Fruit fly (Drosophila melanogaster) whole organism, prepupa: ENCODE results near the gene nerfin-1.

Source experiments
- Blimp-1 ChIP-seq: fragments of 200-800 bp; sonication (Bioruptor generic); optimal IDR thresholded peaks from 3 replicates; lab custom pipeline; 2017; ENCODE audit warnings: missing biosample characterization, missing genetic modification characterization, mild to moderate bottlenecking, moderate library complexity, missing genetic modification reagents
- CG10631 ChIP-seq: fragments of 200-800 bp; sonication (Bioruptor generic); optimal IDR thresholded peaks from 2 replicates; lab custom pipeline; 2016; ENCODE audit warnings: missing biosample characterization, missing genetic modification characterization
- CG10669 ChIP-seq: fragments of 200-800 bp; sonication (Bioruptor generic); optimal IDR thresholded peaks from 3 replicates; lab custom pipeline; 2018; ENCODE audit warnings: missing biosample characterization, mild to moderate bottlenecking, missing genetic modification characterization, moderate library complexity
- CG11294 ChIP-seq: fragments of 200-800 bp; sonication (Bioruptor generic); IDR thresholded peaks from 2 replicates; pipeline ENCODE4 v1.3.6; 2022; ENCODE audit warnings: missing biosample characterization, missing genetic modification characterization
- CG11902 ChIP-seq: fragments of 200-800 bp; sonication (Bioruptor generic); optimal IDR thresholded peaks from 3 replicates; lab custom pipeline; 2016; ENCODE audit warnings: missing biosample characterization, missing genetic modification characterization
- CG15336 ChIP-seq: fragments of 200-800 bp; sonication (Bioruptor generic); IDR thresholded peaks from 2 replicates; pipeline ENCODE4 v1.3.6; 2022; ENCODE audit warnings: missing biosample characterization, missing genetic modification characterization
- CG1621 ChIP-seq: fragments of 200-800 bp; sonication (Bioruptor generic); optimal IDR thresholded peaks from 3 replicates; lab custom pipeline; 2018; ENCODE audit warnings: missing biosample characterization, mild to moderate bottlenecking, missing genetic modification characterization
- CG16779 ChIP-seq: fragments of 200-800 bp; sonication (Bioruptor generic); optimal IDR thresholded peaks from 3 replicates; lab custom pipeline; 2017; ENCODE audit warnings: missing biosample characterization, mild to moderate bottlenecking, missing genetic modification characterization
- CG3032 ChIP-seq: fragments of 200-800 bp; optimal IDR thresholded peaks from 2 replicates; lab custom pipeline; 2019; ENCODE audit warnings: missing biosample characterization, mild to moderate bottlenecking, missing genetic modification characterization, moderate library complexity
- CG31627 ChIP-seq: fragments of 200-800 bp; sonication (Bioruptor generic); optimal IDR thresholded peaks from 3 replicates; lab custom pipeline; 2016; ENCODE audit warnings: missing biosample characterization, missing genetic modification characterization
- CG32006 ChIP-seq: fragments of 200-800 bp; sonication (Bioruptor generic); optimal IDR thresholded peaks from 3 replicates; lab custom pipeline; 2017; ENCODE audit warnings: missing biosample characterization, mild to moderate bottlenecking, missing genetic modification characterization
- CG34406 ChIP-seq: fragments of 200-800 bp; sonication (Bioruptor generic); optimal IDR thresholded peaks from 3 replicates; lab custom pipeline; 2016; ENCODE audit warnings: missing biosample characterization, missing genetic modification characterization
- CG3919 ChIP-seq: fragments of 200-800 bp; sonication (Bioruptor generic); optimal IDR thresholded peaks from 3 replicates; lab custom pipeline; 2016; ENCODE audit warnings: missing biosample characterization, missing genetic modification characterization
- CG4318 ChIP-seq: fragments of 200-800 bp; sonication (Bioruptor generic); optimal IDR thresholded peaks from 3 replicates; lab custom pipeline; 2017; ENCODE audit warnings: missing biosample characterization, mild to moderate bottlenecking, missing genetic modification characterization
- CG6163 ChIP-seq: fragments of 200-800 bp; sonication (Bioruptor generic); IDR thresholded peaks from 3 replicates; pipeline ENCODE4 v1.3.6; 2022; ENCODE audit warnings: missing biosample characterization, missing genetic modification characterization
- CG6276 ChIP-seq: fragments of 200-800 bp; sonication (Bioruptor generic); optimal IDR thresholded peaks from 2 replicates; lab custom pipeline; 2017; ENCODE audit warnings: missing biosample characterization, mild to moderate bottlenecking, missing genetic modification characterization
- CG6792 ChIP-seq: fragments of 200-800 bp; sonication (Bioruptor generic); optimal IDR thresholded peaks from 3 replicates; lab custom pipeline; 2016; ENCODE audit warnings: missing biosample characterization, missing genetic modification characterization
- CG6854 ChIP-seq: fragments of 200-800 bp; sonication (Bioruptor generic); optimal IDR thresholded peaks from 2 replicates; lab custom pipeline; 2017; ENCODE audit warnings: missing biosample characterization, mild to moderate bottlenecking, missing genetic modification characterization
- CG8319 ChIP-seq: fragments of 200-800 bp; sonication (Bioruptor generic); optimal IDR thresholded peaks from 3 replicates; lab custom pipeline; 2016; ENCODE audit warnings: missing biosample characterization, missing genetic modification characterization
- CG9139 ChIP-seq: fragments of 200-800 bp; sonication (Bioruptor generic); optimal IDR thresholded peaks from 3 replicates; lab custom pipeline; 2017; ENCODE audit warnings: missing biosample characterization, mild to moderate bottlenecking, missing genetic modification characterization
- Eip78C ChIP-seq: fragments of 200-800 bp; sonication (Bioruptor generic); peaks from one replicate; lab custom pipeline; 2016; ENCODE audit warnings: missing biosample characterization, missing genetic modification characterization
- Eip93F ChIP-seq: fragments of 200-800 bp; sonication (Bioruptor generic); optimal IDR thresholded peaks from 2 replicates; lab custom pipeline; 2016; ENCODE audit warnings: missing biosample characterization, mild to moderate bottlenecking, missing genetic modification characterization
- Ets21C ChIP-seq: fragments of 200-800 bp; sonication (Bioruptor generic); optimal IDR thresholded peaks from 3 replicates; lab custom pipeline; 2016; ENCODE audit warnings: missing biosample characterization, missing genetic modification characterization
- Ets96B ChIP-seq: fragments of 200-800 bp; optimal IDR thresholded peaks from 2 replicates; lab custom pipeline; 2019; ENCODE audit warnings: missing biosample characterization, mild to moderate bottlenecking, missing genetic modification characterization, moderate library complexity
- Gug ChIP-seq: fragments of 200-800 bp; sonication (Bioruptor generic); IDR thresholded peaks from 2 replicates; pipeline ENCODE4 v1.3.6; 2022; ENCODE audit warnings: missing biosample characterization, missing genetic modification characterization
- Hr38 ChIP-seq: sonication (Bioruptor generic); optimal IDR thresholded peaks from 2 replicates; lab custom pipeline; 2016; ENCODE audit warnings: missing biosample characterization, missing genetic modification characterization
- Hr39 ChIP-seq: fragments of 200-800 bp; sonication (Bioruptor generic); optimal IDR thresholded peaks from 2 replicates; lab custom pipeline; 2016; ENCODE audit warnings: missing biosample characterization, missing genetic modification characterization
- Hr4 ChIP-seq: fragments of 200-800 bp; sonication (Bioruptor generic); optimal IDR thresholded peaks from 3 replicates; lab custom pipeline; 2016; ENCODE audit warnings: missing biosample characterization, missing genetic modification characterization
- OdsH ChIP-seq: fragments of 200-800 bp; sonication (Bioruptor generic); optimal IDR thresholded peaks from 3 replicates; lab custom pipeline; 2016; ENCODE audit warnings: missing biosample characterization, missing genetic modification characterization
- Smox ChIP-seq: fragments of 200-800 bp; sonication (Bioruptor generic); optimal IDR thresholded peaks from 3 replicates; lab custom pipeline; 2016; ENCODE audit warnings: missing biosample characterization, missing genetic modification characterization
- Sox102F ChIP-seq: fragments of 200-800 bp; sonication (Bioruptor generic); optimal IDR thresholded peaks from 2 replicates; lab custom pipeline; 2016; ENCODE audit warnings: missing biosample characterization, mild to moderate bottlenecking, missing genetic modification characterization
- Sox15 ChIP-seq: fragments of 200-800 bp; sonication (Bioruptor generic); optimal IDR thresholded peaks from 3 replicates; lab custom pipeline; 2016; ENCODE audit warnings: missing biosample characterization, missing genetic modification characterization
- achi ChIP-seq: fragments of 200-800 bp; sonication (Bioruptor generic); optimal IDR thresholded peaks from 3 replicates; lab custom pipeline; 2016; ENCODE audit warnings: missing biosample characterization, missing genetic modification characterization
- acj6 ChIP-seq: fragments of 200-800 bp; sonication (Bioruptor generic); optimal IDR thresholded peaks from 3 replicates; lab custom pipeline; 2016; ENCODE audit warnings: missing biosample characterization, missing genetic modification characterization
- dac ChIP-seq: fragments of 200-800 bp; sonication (Bioruptor generic); optimal IDR thresholded peaks from 2 replicates; lab custom pipeline; 2017; ENCODE audit warnings: missing biosample characterization, mild to moderate bottlenecking, missing genetic modification characterization
- eg ChIP-seq: fragments of 200-800 bp; sonication (Bioruptor generic); IDR thresholded peaks from 3 replicates; pipeline ENCODE4 v1.3.6; 2022; ENCODE audit warnings: missing biosample characterization, missing genetic modification characterization
- esn ChIP-seq: fragments of 200-800 bp; sonication (Bioruptor generic); optimal IDR thresholded peaks from 2 replicates; lab custom pipeline; 2016; ENCODE audit warnings: missing biosample characterization, mild to moderate bottlenecking, missing genetic modification characterization, moderate library complexity
- fd59A ChIP-seq: fragments of 200-800 bp; sonication (Bioruptor generic); optimal IDR thresholded peaks from 2 replicates; lab custom pipeline; 2017; ENCODE audit warnings: missing biosample characterization, mild to moderate bottlenecking, missing genetic modification characterization, missing genetic modification reagents
- fd85E ChIP-seq: fragments of 200-800 bp; sonication (Bioruptor generic); optimal IDR thresholded peaks from 3 replicates; lab custom pipeline; 2016; ENCODE audit warnings: missing biosample characterization, missing genetic modification characterization
- fkh ChIP-seq: fragments of 200-800 bp; sonication (Bioruptor generic); optimal IDR thresholded peaks from 3 replicates; lab custom pipeline; 2017; ENCODE audit warnings: missing biosample characterization, mild to moderate bottlenecking, missing genetic modification characterization, moderate library complexity
- lz ChIP-seq: fragments of 200-800 bp; sonication (Bioruptor generic); optimal IDR thresholded peaks from 3 replicates; lab custom pipeline; 2016; ENCODE audit warnings: missing biosample characterization, missing genetic modification characterization
- net ChIP-seq: fragments of 200-800 bp; sonication (Bioruptor generic); optimal IDR thresholded peaks from 3 replicates; lab custom pipeline; 2016; ENCODE audit warnings: missing biosample characterization, missing genetic modification characterization
- pdm3 ChIP-seq: fragments of 200-800 bp; sonication (Bioruptor generic); optimal IDR thresholded peaks from 3 replicates; lab custom pipeline; 2016; ENCODE audit warnings: missing biosample characterization, missing genetic modification characterization
- spab ChIP-seq: fragments of 200-800 bp; sonication (Bioruptor generic); optimal IDR thresholded peaks from 2 replicates; lab custom pipeline; 2017; ENCODE audit warnings: missing biosample characterization, mild to moderate bottlenecking, missing genetic modification characterization, missing genetic modification reagents
- ss ChIP-seq, 2 experiments: fragments of 200-800 bp; sonication (Bioruptor generic); optimal IDR thresholded peaks; 2 replicates in 1 of 2; 3 replicates in 1 of 2; lab custom pipeline; 2017 to 2018; ENCODE audit warnings: mild to moderate bottlenecking in 2 of 2, missing biosample characterization in 2 of 2, missing genetic modification characterization in 2 of 2, moderate library complexity in 1 of 2
- svp ChIP-seq: fragments of 200-800 bp; sonication (Bioruptor generic); peaks from one replicate; lab custom pipeline; 2016; ENCODE audit warnings: missing biosample characterization, missing genetic modification characterization
- topi ChIP-seq: fragments of 200-800 bp; sonication (Bioruptor generic); optimal IDR thresholded peaks from 3 replicates; lab custom pipeline; 2016; ENCODE audit warnings: missing biosample characterization, missing genetic modification characterization
- vri ChIP-seq: fragments of 200-800 bp; sonication (Bioruptor generic); optimal IDR thresholded peaks from 3 replicates; lab custom pipeline; 2016; ENCODE audit warnings: missing biosample characterization, mild to moderate bottlenecking, missing genetic modification characterization

Gene nerfin-1

DNA sequence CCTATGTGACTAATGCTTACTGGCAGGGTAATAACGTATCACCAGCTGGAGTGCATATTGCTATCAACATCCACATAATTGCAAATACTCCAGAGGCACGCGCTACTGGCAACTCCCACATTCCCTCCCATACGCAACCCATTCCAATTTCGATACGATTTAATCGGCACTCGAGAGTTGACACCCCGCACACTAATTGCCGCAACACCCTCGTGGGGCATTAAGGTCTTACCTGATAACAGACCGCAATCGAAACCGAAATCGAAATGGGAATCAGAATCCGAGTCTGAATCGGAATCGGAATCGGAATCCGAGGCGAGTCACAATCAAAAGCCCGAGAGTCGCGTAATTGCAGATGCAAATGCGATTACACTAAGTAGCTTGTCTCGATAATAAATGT, 49.7 kb downstream of the nerfin-1 start:
- TF ChIP-seq Eip78C = no peak
- no peak for TF ChIP-seq OdsH (GFP tag; lab: Kevin White, UChicago)
- TF ChIP-seq Hr4 (GFP tag; lab: Kevin White, UChicago) = no peak
- no peak for TF ChIP-seq achi
- TF ChIP-seq dac (GFP tag; lab: Kevin White, UChicago) = no peak
- TF ChIP-seq CG16779 (tag; lab: Kevin White, UChicago) = no peak
- TF ChIP-seq Hr39 (GFP tag; lab: Kevin White, UChicago) = no peak
- peak; percentile 96 for TF ChIP-seq svp (GFP tag; lab: Kevin White, UChicago)

DNA sequence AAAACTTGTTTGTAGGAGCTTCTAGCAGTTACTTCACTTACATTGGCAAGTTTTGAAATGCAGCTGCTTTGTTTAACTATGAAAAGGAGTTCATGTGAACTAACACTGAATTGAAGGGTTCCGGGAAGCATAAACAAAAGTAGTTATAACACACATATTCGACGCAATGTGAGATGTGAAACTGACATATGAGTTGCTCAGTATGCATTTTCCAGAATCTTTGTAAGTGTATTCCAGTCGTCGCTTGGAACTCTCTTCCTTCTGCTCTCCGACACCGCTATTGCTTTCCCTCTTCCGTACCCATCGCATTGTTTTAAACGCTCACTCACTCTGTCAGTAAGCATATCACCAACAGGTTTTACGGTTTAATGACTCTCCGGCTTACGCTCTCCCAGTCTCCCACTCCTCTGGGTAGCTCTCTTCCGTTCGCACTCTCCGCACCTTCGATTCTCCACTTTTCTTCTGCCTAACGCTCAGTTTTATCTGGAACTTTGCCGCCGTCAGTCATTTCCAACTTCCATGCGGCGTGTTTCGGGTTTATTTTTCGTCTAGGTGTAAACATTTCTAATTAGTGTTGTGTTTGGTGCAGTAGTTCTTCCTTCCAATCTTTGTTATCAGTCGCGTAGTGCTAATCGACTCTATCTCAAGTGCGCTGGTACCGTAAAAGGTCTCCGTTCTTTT, 50.4 kb downstream of the nerfin-1 start:
- TF ChIP-seq CG3919 = peak; percentile 68
- TF ChIP-seq spab = no peak
- peak; percentile 5 for TF ChIP-seq CG31627 (GFP tag; lab: Kevin White, UChicago)
- peak; percentile 68 for TF ChIP-seq CG15336 (GFP tag; lab: Robert Waterston, UW)
- TF ChIP-seq acj6 (GFP tag; lab: Kevin White, UChicago) = peak; percentile 55
- TF ChIP-seq lz (GFP tag; lab: Kevin White, UChicago) = peak; percentile 20
- TF ChIP-seq fkh (GFP tag; lab: Kevin White, UChicago) = peak; percentile 61
- peak; percentile 46; the same call in 1 of the 3 replicates for TF ChIP-seq CG6163 (GFP tag; lab: Robert Waterston, UW)
- no peak for TF ChIP-seq Blimp-1 (GFP tag; lab: Kevin White, UChicago)
- TF ChIP-seq achi = peak; percentile 35
- no peak for TF ChIP-seq dac (GFP tag; lab: Kevin White, UChicago)
- peak; percentile 53 for TF ChIP-seq CG6276 (GFP tag; lab: Kevin White, UChicago)
- no peak for TF ChIP-seq vri
- TF ChIP-seq Smox (GFP tag; lab: Kevin White, UChicago) = peak; percentile 4
- no peak for TF ChIP-seq Eip93F
- TF ChIP-seq OdsH (GFP tag; lab: Kevin White, UChicago) = peak; percentile 64
- peak; percentile 30 for TF ChIP-seq CG4318
- no peak for TF ChIP-seq Ets21C (GFP tag; lab: Kevin White, UChicago)
- TF ChIP-seq Gug (GFP tag; lab: Robert Waterston, UW) = 0 out of 2 replicates have a peak, but pooled peaks have one; percentile 21
- peak; percentile 38 for TF ChIP-seq CG10631 (GFP tag; lab: Kevin White, UChicago)
- TF ChIP-seq Hr39 (GFP tag; lab: Kevin White, UChicago) = peak; percentile 40
- peak; percentile 50 for TF ChIP-seq fd59A
- no peak for TF ChIP-seq fd85E (GFP tag; lab: Kevin White, UChicago)
- TF ChIP-seq CG32006 (GFP tag; lab: Kevin White, UChicago) = peak; percentile 79
- peak; percentile 10; the same call in 1 of the 2 replicates for TF ChIP-seq CG11294
- peak; percentile 32 for TF ChIP-seq CG3032 (tag; lab: Kevin White, UChicago)
- TF ChIP-seq pdm3 (GFP tag; lab: Kevin White, UChicago) = peak; percentile 55
- TF ChIP-seq esn (GFP tag; lab: Kevin White, UChicago) = peak; percentile 27
- TF ChIP-seq Ets96B (tag; lab: Kevin White, UChicago) = peak; percentile 48
- TF ChIP-seq Sox102F (GFP tag; lab: Kevin White, UChicago) = peak; percentile 15
- 0 out of 3 replicates have a peak, but pooled peaks have one; percentile 52 for TF ChIP-seq eg (GFP tag; lab: Robert Waterston, UW)
- TF ChIP-seq CG9139 = peak; percentile 16
- peak; percentile 32 for TF ChIP-seq CG10669
- peak; percentile 25 for TF ChIP-seq CG34406 (GFP tag; lab: Kevin White, UChicago)
- peak; percentile 5 for TF ChIP-seq Sox15 (GFP tag; lab: Kevin White, UChicago)
- peak; percentile 38 for TF ChIP-seq net (GFP tag; lab: Kevin White, UChicago)
- TF ChIP-seq topi (GFP tag; lab: Kevin White, UChicago) = peak; percentile 46
- TF ChIP-seq svp (GFP tag; lab: Kevin White, UChicago) = peak; percentile 33
- no peak for TF ChIP-seq Hr38
- peak; percentile 7 for TF ChIP-seq CG8319 (GFP tag; lab: Kevin White, UChicago)
- peak; percentile 9 for TF ChIP-seq CG6854 (GFP tag; lab: Kevin White, UChicago)
- TF ChIP-seq CG16779 (tag; lab: Kevin White, UChicago) = peak; percentile 9
- TF ChIP-seq Eip78C = peak; percentile 87
- peak; percentile 53 for TF ChIP-seq CG6792 (GFP tag; lab: Kevin White, UChicago)
- TF ChIP-seq ss (GFP tag; optimal IDR thresholded peaks at IDR 0.05; lab: Kevin White, UChicago) = peak; percentile 15 to 53
- peak; percentile 19 for TF ChIP-seq CG11902 (GFP tag; lab: Kevin White, UChicago)
- TF ChIP-seq CG1621 (tag; lab: Kevin White, UChicago) = peak; percentile 69
